Fruit fly (Drosophila melanogaster): Measurements from ENCODE around the gene CG13887.

The CG13887 gene

dm6 chr3L:799837-800513, 37.7 kb upstream of the CG13887 start (continued):
- TF ChIP-seq shn (GFP tag; optimal IDR thresholded peaks at IDR 0.05) (no peak), CG6854 (GFP tag; optimal IDR thresholded peaks at IDR 0.05) (no peak), kni (GFP tag; optimal IDR thresholded peaks at IDR 0.05) (peak; percentile 75), ttk (GFP tag; IDR thresholded peaks at IDR 0.05) (peak; percentile 53; the same call in 1 of the 2 replicates), CG13424 (tag; optimal IDR thresholded peaks at IDR 0.05) (peak; percentile 5), ind (GFP tag; optimal IDR thresholded peaks at IDR 0.05) (peak; percentile 17), Med (GFP tag) (peak; percentile 79), vvl (GFP tag; IDR thresholded peaks at IDR 0.05) (peak; percentile 64; the same call in 1 of the 2 replicates), Hmx (GFP tag; optimal IDR thresholded peaks at IDR 0.05) (no peak), CG11723 (GFP tag; optimal IDR thresholded peaks at IDR 0.05) (no peak), CG9215 (GFP tag; IDR thresholded peaks at IDR 0.05) (no peak), oc (tag; optimal IDR thresholded peaks at IDR 0.05) (peak; percentile 15), CG2116 (GFP tag; optimal IDR thresholded peaks at IDR 0.05) (no peak), ato (GFP tag; IDR thresholded peaks at IDR 0.05; ENCODE audit: partially characterized antibody) (no peak), Scr (GFP tag; IDR thresholded peaks at IDR 0.05; ENCODE audit: partially characterized antibody) (no peak), Fer3 (tag; optimal IDR thresholded peaks at IDR 0.05) (no peak), sens-2 (GFP tag; IDR thresholded peaks at IDR 0.05) (peak; percentile 44; the same call in 1 of the 2 replicates), CG7556 (GFP tag; optimal IDR thresholded peaks at IDR 0.05) (peak; percentile 20), sisA (GFP tag; IDR thresholded peaks at IDR 0.05) (peak; percentile 60), HLH3B (GFP tag; IDR thresholded peaks at IDR 0.05) (peak; percentile 65), schlank (tag; optimal IDR thresholded peaks at IDR 0.05) (no peak), phol (tag; optimal IDR thresholded peaks at IDR 0.05) (peak; percentile 59), CG1529 (GFP tag; optimal IDR thresholded peaks at IDR 0.05) (peak; percentile 33), CG3726 (GFP tag; IDR thresholded peaks at IDR 0.05) (0 out of 3 replicates have a peak, but pooled peaks have one; percentile 44), CG34376 (GFP tag; optimal IDR thresholded peaks at IDR 0.05) (no peak), CG10366 (GFP tag; IDR thresholded peaks at IDR 0.05) (peak; percentile 44; the same call in 1 of the 2 replicates), CG15601 (tag; optimal IDR thresholded peaks at IDR 0.05) (peak; percentile 31), CG6654 (GFP tag; optimal IDR thresholded peaks at IDR 0.05) (no peak), CG17912 (GFP tag; optimal IDR thresholded peaks at IDR 0.05) (no peak), peb (GFP tag; IDR thresholded peaks at IDR 0.05) (no peak), CG4730 (GFP tag; IDR thresholded peaks at IDR 0.05) (no peak), E2f2 (GFP tag; IDR thresholded peaks at IDR 0.05) (peak; percentile 34; the same call in 1 of the 2 replicates), Dbx (GFP tag; IDR thresholded peaks at IDR 0.05) (no peak), Opbp (GFP tag; IDR thresholded peaks at IDR 0.05; ENCODE audit: partially characterized antibody) (no peak), disco-r (GFP tag; optimal IDR thresholded peaks at IDR 0.05) (no peak), fd102C (GFP tag; optimal IDR thresholded peaks at IDR 0.05) (no peak), CG14710 (tag; optimal IDR thresholded peaks at IDR 0.05) (peak; percentile 29), CG3065 (GFP tag; optimal IDR thresholded peaks at IDR 0.05) (no peak), ara (GFP tag; IDR thresholded peaks at IDR 0.05) (peak; percentile 66), Awh (GFP tag; IDR thresholded peaks at IDR 0.05) (peak; percentile 57), Eip74EF (GFP tag; optimal IDR thresholded peaks at IDR 0.05) (peak in 1 of 2 experiments; percentile 12), CTCF (GFP tag; optimal IDR thresholded peaks at IDR 0.05) (no peak), CG1603 (tag; optimal IDR thresholded peaks at IDR 0.05) (peak; percentile 55), danr (GFP tag; IDR thresholded peaks at IDR 0.05) (0 out of 2 replicates have a peak, but pooled peaks have one; percentile 29), Hr51 (GFP tag; optimal IDR thresholded peaks at IDR 0.05) (peak in 1 of 2 experiments; percentile 20), CG17186 (GFP tag; optimal IDR thresholded peaks at IDR 0.05) (no peak), Xbp1 (GFP tag; optimal IDR thresholded peaks at IDR 0.05) (peak; percentile 40), yki (optimal IDR thresholded peaks at IDR 0.05) (no peak), CG8388 (GFP tag; optimal IDR thresholded peaks at IDR 0.05) (peak; percentile 41), knrl (GFP tag; IDR thresholded peaks at IDR 0.05; ENCODE audit: partially characterized antibody) (no peak)
